Worm (Caenorhabditis elegans) whole organism, L3 larva: ENCODE measurements around the gene R06B10.7.

Source experiments
- R02D3.7 ChIP-seq: fragments of 150-350 bp; optimal IDR thresholded peaks from 2 replicates; lab custom pipeline; 2014; ENCODE audit warnings: missing biosample characterization, missing genetic modification characterization
- ZK546.5 ChIP-seq: sonication (generic microtip); optimal IDR thresholded peaks from 2 replicates; lab custom pipeline; 2017; ENCODE audit warnings: missing biosample characterization, missing genetic modification characterization
- ama-1 ChIP-seq: fragments of 150-350 bp; optimal IDR thresholded peaks from 2 replicates; lab custom pipeline; 2018
- ceh-16 ChIP-seq: sonication (generic microtip); optimal IDR thresholded peaks from 2 replicates; lab custom pipeline; 2017; ENCODE audit warnings: missing biosample characterization, missing genetic modification characterization
- ceh-28 ChIP-seq: fragments of 150-350 bp; optimal IDR thresholded peaks from 2 replicates; lab custom pipeline; 2014; ENCODE audit warnings: missing biosample characterization, missing genetic modification reagents, missing genetic modification characterization
- ceh-82 ChIP-seq: fragments of 150-350 bp; optimal IDR thresholded peaks from 2 replicates; lab custom pipeline; 2014; ENCODE audit warnings: missing biosample characterization, missing genetic modification characterization
- egl-5 ChIP-seq: fragments of 150-350 bp; optimal IDR thresholded peaks from 2 replicates; lab custom pipeline; 2017; ENCODE audit warnings: missing biosample characterization, missing genetic modification reagents, missing genetic modification characterization, inconsistent platforms
- elt-1 ChIP-seq: fragments of 150-350 bp; optimal IDR thresholded peaks from 2 replicates; lab custom pipeline; 2014; ENCODE audit warnings: missing biosample characterization, missing genetic modification characterization
- elt-3 ChIP-seq, 3 experiments: fragments of 150-350 bp in 1 of 3; sonication (generic microtip) in 2 of 3; optimal IDR thresholded peaks; 2 replicates in 2 of 3; 4 replicates in 1 of 3; lab custom pipeline; 2014 to 2017; ENCODE audit warnings: missing biosample characterization in 3 of 3, missing genetic modification characterization in 3 of 3
- eor-1 ChIP-seq, 2 experiments: fragments of 150-350 bp; optimal IDR thresholded peaks; 2 replicates each; lab custom pipeline; 2014 to 2018; ENCODE audit warnings: missing biosample characterization in 2 of 2, missing genetic modification characterization in 2 of 2
- fkh-10 ChIP-seq: sonication (generic microtip); optimal IDR thresholded peaks from 2 replicates; lab custom pipeline; 2017; ENCODE audit warnings: missing biosample characterization, missing genetic modification reagents, missing genetic modification characterization
- fos-1 ChIP-seq: fragments of 150-350 bp; optimal IDR thresholded peaks from 2 replicates; lab custom pipeline; 2014; ENCODE audit warnings: missing biosample characterization, missing genetic modification characterization
- jun-1 ChIP-seq: fragments of 150-350 bp; optimal IDR thresholded peaks from 2 replicates; lab custom pipeline; 2014; ENCODE audit warnings: missing biosample characterization, missing genetic modification reagents, missing genetic modification characterization
- lin-39 ChIP-seq: fragments of 150-350 bp; optimal IDR thresholded peaks from 2 replicates; lab custom pipeline; 2018; ENCODE audit warnings: missing biosample characterization, missing genetic modification reagents, missing genetic modification characterization
- mdl-1 ChIP-seq: fragments of 150-350 bp; optimal IDR thresholded peaks from 2 replicates; lab custom pipeline; 2014; ENCODE audit warnings: missing biosample characterization, missing genetic modification characterization
- mml-1 ChIP-seq: fragments of 150-350 bp; sonication (generic microtip); optimal IDR thresholded peaks from 3 replicates; lab custom pipeline; 2014; ENCODE audit warnings: missing biosample characterization, missing genetic modification characterization
- nfya-1 ChIP-seq: sonication (generic microtip); optimal IDR thresholded peaks from 2 replicates; lab custom pipeline; 2017; ENCODE audit warnings: missing genetic modification characterization, mild to moderate bottlenecking, missing compliant biosample characterization, antibody characterized with exemption, moderate library complexity; ENCODE audit not compliant: insufficient read depth
- nhr-11 ChIP-seq: fragments of 150-350 bp; optimal IDR thresholded peaks from 2 replicates; lab custom pipeline; 2014; ENCODE audit warnings: missing biosample characterization, missing genetic modification characterization
- nhr-12 ChIP-seq: fragments of 150-350 bp; optimal IDR thresholded peaks from 2 replicates; lab custom pipeline; 2014; ENCODE audit warnings: missing biosample characterization, missing genetic modification characterization
- nhr-23 ChIP-seq: fragments of 150-350 bp; optimal IDR thresholded peaks from 2 replicates; lab custom pipeline; 2014; ENCODE audit warnings: missing biosample characterization, missing genetic modification reagents, missing genetic modification characterization
- nhr-25 ChIP-seq: sonication (generic microtip); optimal IDR thresholded peaks from 2 replicates; lab custom pipeline; 2017; ENCODE audit warnings: missing biosample characterization, missing genetic modification characterization
- nhr-28 ChIP-seq: fragments of 150-350 bp; optimal IDR thresholded peaks from 2 replicates; lab custom pipeline; 2014; ENCODE audit warnings: missing biosample characterization, missing genetic modification characterization
- nhr-67 ChIP-seq: fragments of 150-350 bp; optimal IDR thresholded peaks from 2 replicates; lab custom pipeline; 2014; ENCODE audit warnings: missing biosample characterization, missing genetic modification characterization
- nhr-77 ChIP-seq: fragments of 150-350 bp; optimal IDR thresholded peaks from 2 replicates; lab custom pipeline; 2014; ENCODE audit warnings: missing biosample characterization, missing genetic modification characterization
- pha-4 ChIP-seq: fragments of 150-350 bp; optimal IDR thresholded peaks from 2 replicates; lab custom pipeline; 2014; ENCODE audit warnings: missing biosample characterization, missing genetic modification reagents, missing genetic modification characterization
- pqm-1 ChIP-seq: fragments of 150-350 bp; optimal IDR thresholded peaks from 2 replicates; lab custom pipeline; 2017; ENCODE audit warnings: missing biosample characterization, missing genetic modification characterization, inconsistent platforms
- sea-2 ChIP-seq: fragments of 150-350 bp; sonication (generic microtip); optimal IDR thresholded peaks from 4 replicates; lab custom pipeline; 2014; ENCODE audit warnings: missing biosample characterization, missing genetic modification reagents, missing genetic modification characterization
- skn-1 ChIP-seq: fragments of 150-350 bp; optimal IDR thresholded peaks from 2 replicates; lab custom pipeline; 2014; ENCODE audit warnings: missing biosample characterization, missing genetic modification characterization
- snpc-4 ChIP-seq: fragments of 150-350 bp; optimal IDR thresholded peaks from 2 replicates; lab custom pipeline; 2014; ENCODE audit warnings: missing biosample characterization, missing genetic modification characterization
- tbx-2 ChIP-seq: sonication (generic microtip); optimal IDR thresholded peaks from 2 replicates; lab custom pipeline; 2016; ENCODE audit warnings: mild to moderate bottlenecking, missing genetic modification characterization, missing compliant biosample characterization
- unc-39 ChIP-seq: sonication (generic microtip); optimal IDR thresholded peaks from 4 replicates; lab custom pipeline; 2017; ENCODE audit warnings: missing biosample characterization, missing genetic modification characterization
- zag-1 ChIP-seq: fragments of 150-350 bp; optimal IDR thresholded peaks from 2 replicates; lab custom pipeline; 2014; ENCODE audit warnings: missing biosample characterization, missing genetic modification characterization
- ztf-11 ChIP-seq: fragments of 150-350 bp; optimal IDR thresholded peaks from 2 replicates; lab custom pipeline; 2014; ENCODE audit warnings: missing biosample characterization, missing genetic modification characterization
- ztf-4 ChIP-seq: fragments of 150-350 bp; optimal IDR thresholded peaks from 2 replicates; lab custom pipeline; 2014; ENCODE audit warnings: missing biosample characterization, missing genetic modification characterization

Gene R06B10.7

ce11 chrIII:1009775-1010174, 8.6 kb upstream of the R06B10.7 start, which contains the start of gene clc-24:
Gene clc-24 (plus strand): TSS chrIII:1010037.
- TF ChIP-seq pha-4 (tag; lab: Kevin White, UChicago) (no peak), pqm-1 (tag; lab: Kevin White, UChicago) (no peak), nfya-1 (tag; lab: Kevin White, UChicago) (no peak), nhr-77 (tag; lab: Kevin White, UChicago) (no peak), mdl-1 (tag; lab: Kevin White, UChicago) (no peak), fos-1 (tag; lab: Kevin White, UChicago) (no peak), ZK546.5 (no peak), nhr-25 (tag; lab: Kevin White, UChicago) (no peak), nhr-67 (tag; lab: Kevin White, UChicago) (no peak), nhr-23 (tag; lab: Kevin White, UChicago) (no peak), tbx-2 (tag; lab: Kevin White, UChicago) (no peak), ztf-11 (no peak), skn-1 (tag; lab: Kevin White, UChicago) (no peak), ztf-4 (tag; lab: Kevin White, UChicago) (no peak), nhr-28 (tag; lab: Kevin White, UChicago) (no peak), elt-1 (no peak), ama-1 (no peak), nhr-12 (tag; lab: Kevin White, UChicago) (no peak), sea-2 (GFP tag; lab: Kevin White, UChicago) (no peak), eor-1 (tag; optimal IDR thresholded peaks at IDR 0.05; lab: Kevin White, UChicago) (no peak)

DNA sequence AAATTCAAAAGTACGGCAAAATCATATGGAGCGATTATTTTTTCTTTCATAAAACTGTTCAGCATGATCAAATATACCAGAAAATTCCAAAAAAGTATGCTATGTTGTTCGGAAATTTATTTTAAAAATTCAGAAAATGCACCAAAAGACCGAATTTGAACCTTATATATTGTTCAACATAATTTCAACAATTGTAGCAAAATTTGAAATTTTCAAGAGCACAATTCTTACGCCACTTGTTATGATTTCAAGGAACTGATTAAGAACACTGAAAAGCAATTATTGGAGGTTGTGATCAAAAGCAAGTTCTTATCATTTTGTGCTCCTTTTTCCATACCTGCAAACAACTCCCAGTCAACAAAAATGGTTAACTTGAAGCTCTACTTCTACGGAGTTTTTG, 6.9 kb upstream of the R06B10.7 start, which contains the start of gene clc-27:
clc-27 (plus strand) TSS at position 301 of the 400 bp plus-strand sequence.
- TF ChIP-seq zag-1 (tag; lab: Kevin White, UChicago) = no peak
- TF ChIP-seq sea-2 (GFP tag; lab: Kevin White, UChicago) = no peak
- no peak for TF ChIP-seq tbx-2 (tag; lab: Kevin White, UChicago)
- no peak for TF ChIP-seq jun-1
- TF ChIP-seq nhr-12 (tag; lab: Kevin White, UChicago) = no peak
- TF ChIP-seq nhr-11 (tag; lab: Kevin White, UChicago) = no peak
- TF ChIP-seq elt-1 = no peak
- no peak for TF ChIP-seq mdl-1 (tag; lab: Kevin White, UChicago)
- no peak for TF ChIP-seq ztf-11
- TF ChIP-seq ceh-28 = no peak
- TF ChIP-seq eor-1 (tag; optimal IDR thresholded peaks at IDR 0.05; lab: Kevin White, UChicago) = no peak
- no peak for TF ChIP-seq ztf-4 (tag; lab: Kevin White, UChicago)
- TF ChIP-seq lin-39 = no peak

DNA sequence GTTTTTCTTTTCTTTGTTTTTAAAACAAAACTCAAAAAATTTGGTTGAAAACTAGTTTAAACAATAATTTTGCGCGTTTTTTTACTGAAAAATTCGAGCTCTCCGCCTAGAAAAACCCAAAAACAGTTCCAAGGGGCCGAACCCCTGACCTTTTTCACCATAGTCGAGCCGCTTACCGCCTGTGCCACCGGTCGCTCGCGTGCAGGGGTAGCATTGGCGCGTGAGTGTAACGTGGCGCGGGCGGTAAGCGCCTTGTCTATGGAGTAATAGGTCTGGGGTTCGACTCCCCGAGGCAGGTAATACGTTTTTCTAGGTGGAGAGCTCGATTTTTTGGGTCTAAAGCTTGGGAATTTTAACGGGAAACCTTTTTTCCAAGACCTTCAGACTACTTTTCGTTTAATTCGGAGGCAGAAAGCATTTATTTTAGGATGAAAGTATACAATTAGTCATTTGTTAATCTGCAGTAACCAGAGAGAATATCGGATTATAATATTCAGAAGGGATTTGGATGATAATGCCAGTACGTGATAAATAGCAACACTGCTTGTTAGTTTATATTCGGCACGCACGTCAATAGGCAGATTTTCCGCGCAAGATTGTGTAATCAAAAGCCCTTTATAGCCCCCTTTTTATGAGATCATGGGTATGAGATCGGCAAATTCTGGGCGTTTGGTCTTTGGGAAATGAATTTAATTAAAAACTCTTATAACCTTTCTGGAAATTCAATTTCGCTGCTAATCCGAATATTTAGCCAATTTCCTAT, 6.1 kb upstream of the R06B10.7 start:
- TF ChIP-seq unc-39 = no peak
- no peak for TF ChIP-seq ceh-82 (tag; lab: Kevin White, UChicago)
- no peak for TF ChIP-seq fkh-10 (GFP tag; lab: Kevin White, UChicago)
- TF ChIP-seq nhr-11 (tag; lab: Kevin White, UChicago) = no peak
- no peak for TF ChIP-seq snpc-4 (tag; lab: Kevin White, UChicago)
- TF ChIP-seq mdl-1 (tag; lab: Kevin White, UChicago) = no peak
- TF ChIP-seq pqm-1 (tag; lab: Kevin White, UChicago) = no peak
- TF ChIP-seq mml-1 = no peak
- no peak for TF ChIP-seq elt-1

- TF ChIP-seq eor-1 (tag; optimal IDR thresholded peaks at IDR 0.05; lab: Kevin White, UChicago) (no peak), egl-5 (tag; lab: Kevin White, UChicago) (no peak), fkh-10 (GFP tag; lab: Kevin White, UChicago) (no peak), lin-39 (no peak), nhr-67 (tag; lab: Kevin White, UChicago) (no peak), nhr-25 (tag; lab: Kevin White, UChicago) (no peak), elt-3 (tag; optimal IDR thresholded peaks at IDR 0.05; lab: Kevin White, UChicago) (no peak), ceh-82 (tag; lab: Kevin White, UChicago) (no peak), fos-1 (tag; lab: Kevin White, UChicago) (no peak), snpc-4 (tag; lab: Kevin White, UChicago) (no peak), R02D3.7 (tag; lab: Kevin White, UChicago) (no peak), mdl-1 (tag; lab: Kevin White, UChicago) (no peak), ztf-4 (tag; lab: Kevin White, UChicago) (no peak), ama-1 (no peak), ceh-16 (tag; lab: Kevin White, UChicago) (no peak)
Observed at ce11 chrIII:1004464-1004863, 3.3 kb upstream of the R06B10.7 start.
